Fruit fly (Drosophila melanogaster): ENCODE measurements around the gene CG10068.

CG10068 gene

DNA sequence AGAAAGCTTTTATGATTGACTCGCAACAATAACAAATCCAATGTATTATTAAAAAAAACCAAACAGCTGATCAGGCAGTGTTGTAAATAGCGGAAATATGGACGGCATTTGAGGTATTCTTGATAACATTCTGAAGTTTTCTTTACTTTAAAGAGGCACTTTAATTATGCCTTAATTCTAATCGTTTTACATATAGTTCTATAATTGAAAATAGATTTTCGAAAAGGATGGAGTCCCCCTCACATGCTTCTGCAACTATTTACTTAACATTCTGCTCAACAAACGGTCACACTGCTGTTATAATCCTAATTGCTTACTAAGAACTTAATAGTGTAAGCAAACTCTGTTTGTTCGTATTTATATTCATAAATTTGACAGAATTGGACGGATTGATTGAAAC is at the start of gene CG10068 (continued):
- TF ChIP-seq CG10631 (GFP tag; optimal IDR thresholded peaks at IDR 0.05) (peak; percentile 85), CG11902 (GFP tag; optimal IDR thresholded peaks at IDR 0.05) (peak; percentile 55), Hr4 (GFP tag; optimal IDR thresholded peaks at IDR 0.05) (peak; percentile 72), Hr39 (GFP tag; optimal IDR thresholded peaks at IDR 0.05) (peak; percentile 87), CG4318 (GFP tag; optimal IDR thresholded peaks at IDR 0.05) (peak; percentile 30), CG3032 (tag; optimal IDR thresholded peaks at IDR 0.05) (peak; percentile 84), CG15336 (GFP tag; IDR thresholded peaks at IDR 0.05) (peak; percentile 77), eg (GFP tag; IDR thresholded peaks at IDR 0.05) (peak; percentile 93)

DNA sequence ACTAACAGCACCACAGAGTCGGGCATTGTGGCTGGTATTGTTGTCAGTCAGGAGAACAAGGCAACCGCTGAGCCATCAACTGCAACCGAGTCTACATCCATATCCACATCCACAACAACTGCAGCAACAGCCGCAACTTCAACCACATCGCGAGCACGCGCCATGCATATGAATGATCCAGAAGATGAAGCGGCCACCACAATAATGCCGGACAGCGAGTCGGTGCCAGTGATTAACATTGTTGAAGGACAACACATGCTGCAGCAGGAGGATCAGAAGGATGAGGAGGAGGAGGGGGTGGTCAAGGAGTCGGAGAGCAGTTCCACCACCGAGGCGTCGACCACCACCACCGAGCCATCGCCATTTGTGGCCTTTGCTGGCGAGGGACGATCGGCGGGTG is 46.9 kb upstream of the CG10068 start:
- TF ChIP-seq CG3919 (GFP tag; optimal IDR thresholded peaks at IDR 0.05) (no peak), dsx (GFP tag; optimal IDR thresholded peaks at IDR 0.05; ENCODE audit: poor library complexity, severe bottlenecking) (peak; percentile 81), CG34406 (GFP tag; optimal IDR thresholded peaks at IDR 0.05) (no peak), CG7368 (GFP tag; optimal IDR thresholded peaks at IDR 0.05) (no peak), CG1621 (tag; optimal IDR thresholded peaks at IDR 0.05) (peak; percentile 71), Smox (GFP tag; optimal IDR thresholded peaks at IDR 0.05) (no peak), Ets96B (tag; optimal IDR thresholded peaks at IDR 0.05) (no peak), ss (GFP tag; optimal IDR thresholded peaks at IDR 0.05) (peak in 1 of 2 experiments; percentile 33), CG6808 (GFP tag; optimal IDR thresholded peaks at IDR 0.05) (no peak), Gug (GFP tag; IDR thresholded peaks at IDR 0.05) (no peak), cyc (GFP tag; optimal IDR thresholded peaks at IDR 0.05) (no peak), Sox14 (GFP tag; optimal IDR thresholded peaks at IDR 0.05) (no peak), Eip93F (GFP tag; optimal IDR thresholded peaks at IDR 0.05) (no peak)

DNA sequence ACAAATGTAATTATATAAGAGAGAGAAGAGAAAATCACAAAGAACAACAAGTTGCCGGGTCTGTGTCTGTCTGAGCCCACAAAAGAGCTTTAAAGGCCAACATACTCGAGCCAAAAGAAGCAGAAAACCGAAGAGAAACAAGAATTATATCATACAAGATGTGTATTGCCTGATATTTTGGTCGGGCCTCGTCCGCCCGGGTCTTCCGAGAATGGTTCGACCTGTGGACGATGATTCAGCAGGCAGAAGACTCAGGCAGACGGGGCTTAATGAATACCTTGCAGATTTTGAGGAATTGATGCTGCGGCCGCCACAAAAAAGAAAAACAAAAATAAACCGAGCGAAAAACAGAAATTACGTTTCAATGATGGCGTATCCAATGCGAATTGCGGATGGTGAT is 45.2 kb upstream of the CG10068 start:
- TF ChIP-seq CG16779 (tag; optimal IDR thresholded peaks at IDR 0.05) (no peak), Eip78C (GFP tag) (peak; percentile 4), CG7368 (GFP tag; optimal IDR thresholded peaks at IDR 0.05) (no peak), fd59A (GFP tag; optimal IDR thresholded peaks at IDR 0.05) (no peak), CG8319 (GFP tag; optimal IDR thresholded peaks at IDR 0.05) (no peak), CG6808 (GFP tag; optimal IDR thresholded peaks at IDR 0.05) (no peak), Eip93F (GFP tag; optimal IDR thresholded peaks at IDR 0.05) (no peak), CG11294 (GFP tag; IDR thresholded peaks at IDR 0.05) (no peak), vri (GFP tag; optimal IDR thresholded peaks at IDR 0.05) (peak; percentile 82), Ets96B (tag; optimal IDR thresholded peaks at IDR 0.05) (no peak), fkh (GFP tag; optimal IDR thresholded peaks at IDR 0.05) (no peak), CG31627 (GFP tag; optimal IDR thresholded peaks at IDR 0.05) (no peak), Met (GFP tag; optimal IDR thresholded peaks at IDR 0.05) (no peak), CG9139 (GFP tag; optimal IDR thresholded peaks at IDR 0.05) (no peak), CG11902 (GFP tag; optimal IDR thresholded peaks at IDR 0.05) (no peak), CG1621 (tag; optimal IDR thresholded peaks at IDR 0.05) (no peak), CG6854 (GFP tag; optimal IDR thresholded peaks at IDR 0.05) (peak; percentile 9), ss (GFP tag; optimal IDR thresholded peaks at IDR 0.05) (no peak), esn (GFP tag; optimal IDR thresholded peaks at IDR 0.05) (no peak), fd85E (GFP tag; optimal IDR thresholded peaks at IDR 0.05) (no peak)

dm6 chr3R:7171384-7172099 is 43.7 kb upstream of the CG10068 start:
- TF ChIP-seq Gug (GFP tag; IDR thresholded peaks at IDR 0.05): 0 out of 2 replicates have a peak, but pooled peaks have one; percentile 7
- no peak for TF ChIP-seq CG4318 (GFP tag; optimal IDR thresholded peaks at IDR 0.05)
- peak; percentile 86 to 87 for TF ChIP-seq ss (GFP tag; optimal IDR thresholded peaks at IDR 0.05)
- peak; percentile 29 for TF ChIP-seq CG31627 (GFP tag; optimal IDR thresholded peaks at IDR 0.05)
- TF ChIP-seq CG6854 (GFP tag; optimal IDR thresholded peaks at IDR 0.05): no peak
- peak; percentile 57 for TF ChIP-seq CG9139 (GFP tag; optimal IDR thresholded peaks at IDR 0.05)
- peak; percentile 83 for TF ChIP-seq dsx (GFP tag; optimal IDR thresholded peaks at IDR 0.05; ENCODE audit: poor library complexity, severe bottlenecking)
- peak; percentile 47 for TF ChIP-seq Hr4 (GFP tag; optimal IDR thresholded peaks at IDR 0.05)
- peak; percentile 56 for TF ChIP-seq CG1621 (tag; optimal IDR thresholded peaks at IDR 0.05)
- TF ChIP-seq CG10631 (GFP tag; optimal IDR thresholded peaks at IDR 0.05): peak; percentile 77
- TF ChIP-seq fkh (GFP tag; optimal IDR thresholded peaks at IDR 0.05): no peak
- TF ChIP-seq achi (GFP tag; optimal IDR thresholded peaks at IDR 0.05): peak; percentile 69
- peak; percentile 34 for TF ChIP-seq CG7368 (GFP tag; optimal IDR thresholded peaks at IDR 0.05)
- peak; percentile 55 for TF ChIP-seq CG16779 (tag; optimal IDR thresholded peaks at IDR 0.05)
- TF ChIP-seq acj6 (GFP tag; optimal IDR thresholded peaks at IDR 0.05): peak; percentile 53
- no peak for TF ChIP-seq CG8319 (GFP tag; optimal IDR thresholded peaks at IDR 0.05)
- peak; percentile 60 for TF ChIP-seq esn (GFP tag; optimal IDR thresholded peaks at IDR 0.05)
- peak; percentile 71 for TF ChIP-seq pdm3 (GFP tag; optimal IDR thresholded peaks at IDR 0.05)
- TF ChIP-seq Hr39 (GFP tag; optimal IDR thresholded peaks at IDR 0.05): peak; percentile 44
- TF ChIP-seq CG6276 (GFP tag; optimal IDR thresholded peaks at IDR 0.05): no peak
- TF ChIP-seq CG6163 (GFP tag; IDR thresholded peaks at IDR 0.05): 0 out of 3 replicates have a peak, but pooled peaks have one; percentile 17
- TF ChIP-seq CG32006 (GFP tag; optimal IDR thresholded peaks at IDR 0.05): peak; percentile 55
- peak; percentile 50 for TF ChIP-seq CG15336 (GFP tag; IDR thresholded peaks at IDR 0.05)
- TF ChIP-seq CG8119 (GFP tag; IDR thresholded peaks at IDR 0.05): peak; percentile 50; the same call in 1 of the 3 replicates
- TF ChIP-seq CG3032 (tag; optimal IDR thresholded peaks at IDR 0.05): peak; percentile 86
- TF ChIP-seq Sox14 (GFP tag; optimal IDR thresholded peaks at IDR 0.05): peak; percentile 79
